Fruit fly (Drosophila melanogaster): ENCODE measurements around the gene Arc42.

The Arc42 gene

DNA sequence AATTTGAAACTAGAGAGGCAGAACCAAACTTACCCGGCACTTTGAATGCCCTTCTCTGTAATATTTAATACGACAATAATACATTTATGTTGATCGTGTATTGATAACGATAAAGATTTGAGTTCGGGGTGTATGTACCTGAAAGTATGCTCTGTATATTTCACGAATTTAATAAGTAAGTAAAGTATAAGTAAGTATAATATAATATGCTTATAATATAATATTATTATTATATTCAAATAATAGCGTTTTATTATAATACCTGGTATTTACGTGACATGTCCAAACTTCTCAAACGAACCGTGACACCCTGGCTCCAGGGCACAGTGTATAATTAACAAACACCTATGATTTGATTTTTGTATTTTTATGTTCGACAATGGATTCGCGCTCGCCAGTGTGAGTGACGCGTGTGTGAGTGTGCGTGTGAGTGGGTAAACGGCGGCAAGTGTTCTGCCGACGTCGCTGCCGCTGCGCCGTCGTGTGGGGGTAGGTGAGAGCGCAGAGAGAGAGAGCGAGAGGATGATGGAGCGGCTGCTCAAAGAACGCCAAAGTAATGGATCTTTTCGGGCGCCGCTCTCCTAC is 12.2 kb downstream of the Arc42 start:
- TF ChIP-seq Dll (optimal IDR thresholded peaks at IDR 0.05) (peak; percentile 82), psq (optimal IDR thresholded peaks at IDR 0.05) (no peak)

- TF ChIP-seq usp (GFP tag; optimal IDR thresholded peaks at IDR 0.05): no peak
- TF ChIP-seq pan (optimal IDR thresholded peaks at IDR 0.05): no peak
- TF ChIP-seq EcR (GFP tag; optimal IDR thresholded peaks at IDR 0.05): no peak
- TF ChIP-seq Dll (optimal IDR thresholded peaks at IDR 0.05): no peak
- TF ChIP-seq psq (optimal IDR thresholded peaks at IDR 0.05): no peak
- TF ChIP-seq CG8478 (optimal IDR thresholded peaks at IDR 0.05): no peak
Measured at dm6 chr3R:19890340-19890998, 12.9 kb downstream of the Arc42 start, which contains the start of gene CG4733. CG4733 (plus strand) TSS chr3R:19890689.

dm6 chr3R:19891363-19891762 is 13.8 kb downstream of the Arc42 start:
- TF ChIP-seq psq (optimal IDR thresholded peaks at IDR 0.05) (no peak), usp (GFP tag; optimal IDR thresholded peaks at IDR 0.05) (no peak)

DNA sequence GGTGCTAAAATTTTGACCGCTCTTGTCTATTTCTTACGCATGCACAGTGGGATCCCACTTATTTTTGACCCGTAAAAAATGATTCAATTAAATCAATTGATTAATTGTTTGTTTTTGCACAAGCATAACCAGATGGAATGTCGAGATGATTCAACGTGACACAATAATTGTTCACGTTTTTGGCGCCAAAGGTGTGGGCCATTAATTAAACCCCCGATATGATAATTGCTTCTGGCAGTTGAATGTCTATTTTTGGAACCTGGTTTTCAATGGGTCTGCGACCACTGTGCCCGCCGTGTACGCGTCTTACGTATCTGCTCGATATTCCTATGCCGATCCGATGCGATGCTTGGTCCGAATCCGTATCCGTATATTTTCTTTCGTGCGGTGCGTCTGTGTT is 14.5 kb downstream of the Arc42 start:
- TF ChIP-seq CG8478 (optimal IDR thresholded peaks at IDR 0.05): no peak
- TF ChIP-seq EcR (GFP tag; optimal IDR thresholded peaks at IDR 0.05): no peak
- TF ChIP-seq Dll (optimal IDR thresholded peaks at IDR 0.05): no peak
- no peak for TF ChIP-seq usp (GFP tag; optimal IDR thresholded peaks at IDR 0.05)
- no peak for TF ChIP-seq psq (optimal IDR thresholded peaks at IDR 0.05)
- TF ChIP-seq pan (optimal IDR thresholded peaks at IDR 0.05): no peak

- TF ChIP-seq Dll (optimal IDR thresholded peaks at IDR 0.05) (no peak), pan (optimal IDR thresholded peaks at IDR 0.05) (no peak), EcR (GFP tag; optimal IDR thresholded peaks at IDR 0.05) (no peak), psq (optimal IDR thresholded peaks at IDR 0.05) (no peak), CG8478 (optimal IDR thresholded peaks at IDR 0.05) (no peak), usp (GFP tag; optimal IDR thresholded peaks at IDR 0.05) (no peak)
Measured at dm6 chr3R:19895305-19895704, 17.8 kb downstream of the Arc42 start.

DNA sequence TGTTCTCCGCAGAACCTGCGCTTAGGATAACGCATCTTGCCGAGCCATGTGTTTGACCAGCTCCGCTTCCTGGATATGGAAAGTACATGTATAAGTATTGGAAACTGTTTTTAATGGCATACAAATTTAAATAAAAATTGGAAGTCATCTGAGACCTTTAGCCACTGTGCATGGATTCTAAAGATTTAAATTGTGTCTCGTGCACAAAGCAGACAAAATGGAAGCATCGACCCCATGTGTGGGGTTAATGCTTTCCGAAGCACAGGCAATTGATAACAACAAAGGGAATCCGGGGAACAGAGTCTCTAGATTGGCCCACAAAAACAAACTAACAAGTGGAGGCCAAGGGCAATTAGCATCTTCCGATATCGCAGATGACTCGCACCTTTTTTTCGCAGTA is 24.2 kb downstream of the Arc42 start:
- TF ChIP-seq pan (optimal IDR thresholded peaks at IDR 0.05): no peak
- TF ChIP-seq psq (optimal IDR thresholded peaks at IDR 0.05): no peak
- no peak for TF ChIP-seq EcR (GFP tag; optimal IDR thresholded peaks at IDR 0.05)
- no peak for TF ChIP-seq Dll (optimal IDR thresholded peaks at IDR 0.05)
- no peak for TF ChIP-seq CG8478 (optimal IDR thresholded peaks at IDR 0.05)
- TF ChIP-seq usp (GFP tag; optimal IDR thresholded peaks at IDR 0.05): no peak

dm6 chr3R:19902328-19902727 is 24.8 kb downstream of the Arc42 start:
- no peak for TF ChIP-seq usp (GFP tag; optimal IDR thresholded peaks at IDR 0.05)
- TF ChIP-seq EcR (GFP tag; optimal IDR thresholded peaks at IDR 0.05): no peak
- TF ChIP-seq CG8478 (optimal IDR thresholded peaks at IDR 0.05): no peak
- TF ChIP-seq psq (optimal IDR thresholded peaks at IDR 0.05): no peak
- no peak for TF ChIP-seq pan (optimal IDR thresholded peaks at IDR 0.05)
- TF ChIP-seq Dll (optimal IDR thresholded peaks at IDR 0.05): no peak

- TF ChIP-seq EcR (GFP tag; optimal IDR thresholded peaks at IDR 0.05): no peak
Measured at dm6 chr3R:19902926-19903739, 25.6 kb downstream of the Arc42 start, which contains the start of gene ClpX. ClpX (minus strand) TSS chr3R:19903689.

DNA sequence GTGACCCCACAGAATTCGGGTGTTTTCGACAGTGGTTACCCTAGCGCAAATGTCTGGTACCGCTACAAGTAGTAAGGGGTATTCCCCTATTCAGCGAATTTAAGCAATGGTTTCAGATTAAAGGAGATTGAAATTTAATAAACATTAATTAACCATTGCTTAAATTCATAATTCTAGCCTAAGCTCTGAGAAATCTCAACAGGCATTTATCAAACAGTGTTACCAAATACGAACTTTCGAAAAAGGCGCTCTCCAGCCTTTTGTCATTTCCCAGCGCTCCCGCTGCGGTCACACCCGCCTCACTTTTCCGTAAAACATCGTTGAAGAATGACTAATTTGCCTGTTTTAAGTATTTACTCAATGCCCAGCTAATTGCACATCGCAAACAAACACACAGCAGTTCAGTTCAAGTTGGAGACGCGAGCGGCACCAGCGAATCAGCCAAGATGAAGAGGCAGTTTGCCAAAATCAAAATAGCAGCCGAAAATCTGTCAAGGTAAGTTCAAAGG is 27.4 kb downstream of the Arc42 start, which contains the start of the genes Surf6 and RhoGAP92B:
Gene Surf6, minus strand, starts transcription at position 4 of the 509 bp plus-strand sequence.
Gene RhoGAP92B, plus strand, starts transcription at position 300 of the 509 bp plus-strand sequence.
- TF ChIP-seq psq (optimal IDR thresholded peaks at IDR 0.05) (no peak), usp (GFP tag; optimal IDR thresholded peaks at IDR 0.05) (no peak), Dll (optimal IDR thresholded peaks at IDR 0.05) (no peak), pan (optimal IDR thresholded peaks at IDR 0.05) (no peak), CG8478 (optimal IDR thresholded peaks at IDR 0.05) (no peak), EcR (GFP tag; optimal IDR thresholded peaks at IDR 0.05) (no peak)

DNA sequence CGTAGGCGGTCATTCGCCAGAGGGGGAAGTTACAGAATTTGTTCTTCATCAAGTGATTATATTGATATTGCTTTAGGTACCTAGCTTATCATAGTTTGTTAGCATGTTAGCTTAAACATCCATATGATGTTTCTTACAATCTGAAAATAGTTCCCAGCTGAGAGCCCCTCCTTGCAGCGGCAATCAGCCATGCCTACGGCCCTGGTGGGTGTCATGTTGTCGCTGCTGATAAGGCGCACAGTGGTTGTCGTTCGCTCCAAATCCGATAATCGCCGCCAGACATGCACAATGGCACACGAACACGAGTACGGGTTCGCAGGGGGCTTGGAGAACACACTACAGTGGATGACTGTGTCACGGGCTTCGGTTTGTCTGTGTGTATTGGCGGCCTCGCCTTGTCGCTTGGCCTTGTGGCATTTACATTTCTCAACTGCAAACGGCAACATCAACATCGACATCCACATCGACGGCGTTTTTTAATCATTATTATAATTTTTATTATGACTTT is 28.4 kb downstream of the Arc42 start:
- TF ChIP-seq usp (GFP tag; optimal IDR thresholded peaks at IDR 0.05) (no peak), pan (optimal IDR thresholded peaks at IDR 0.05) (no peak), Dll (optimal IDR thresholded peaks at IDR 0.05) (no peak)

DNA sequence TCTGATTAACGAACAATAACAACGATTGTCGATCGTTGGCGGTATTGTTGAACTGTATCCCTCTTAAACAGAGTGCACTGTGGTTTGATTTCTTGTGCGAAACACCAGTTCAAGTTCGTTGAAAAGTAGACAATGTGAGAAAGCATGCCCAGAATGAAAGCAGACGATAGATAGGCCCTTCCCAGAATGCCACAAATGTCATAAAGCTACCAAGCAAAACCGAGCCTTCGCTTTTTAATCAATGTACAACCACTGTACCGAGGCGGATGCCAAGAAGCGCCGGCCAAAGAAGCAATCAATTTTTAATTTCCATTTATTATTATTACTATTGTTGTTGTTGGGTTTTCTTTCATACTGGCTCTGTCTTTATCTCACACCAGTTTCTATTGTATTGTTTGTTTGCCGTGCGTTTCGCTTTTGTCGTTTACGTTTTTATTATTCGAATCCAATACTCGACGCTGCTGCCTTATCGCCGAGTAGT is 31.4 kb downstream of the Arc42 start:
- TF ChIP-seq EcR (GFP tag; optimal IDR thresholded peaks at IDR 0.05) (no peak), psq (optimal IDR thresholded peaks at IDR 0.05) (no peak), usp (GFP tag; optimal IDR thresholded peaks at IDR 0.05) (no peak), Dll (optimal IDR thresholded peaks at IDR 0.05) (no peak), CG8478 (optimal IDR thresholded peaks at IDR 0.05) (no peak), pan (optimal IDR thresholded peaks at IDR 0.05) (no peak)

Measured in whole organism.